Fruit fly (Drosophila melanogaster) Kc167 (cell line): ENCODE measurements around the gene be.

ENCODE experiments used
- Myc ChIP-seq: fragments of >200 bp; optimal IDR thresholded peaks from 2 replicates; lab custom pipeline; 2017; ENCODE audit warnings: missing external identifiers
- h ChIP-seq: fragments of >200 bp; optimal IDR thresholded peaks from 3 replicates; lab custom pipeline; 2018; ENCODE audit warnings: missing external identifiers
- insv ChIP-seq: fragments of >200 bp; optimal IDR thresholded peaks from 3 replicates; lab custom pipeline; 2018; ENCODE audit warnings: missing external identifiers
- psq ChIP-seq: fragments of >200 bp; optimal IDR thresholded peaks from 2 replicates; lab custom pipeline; 2017; ENCODE audit warnings: missing external identifiers

DNA sequence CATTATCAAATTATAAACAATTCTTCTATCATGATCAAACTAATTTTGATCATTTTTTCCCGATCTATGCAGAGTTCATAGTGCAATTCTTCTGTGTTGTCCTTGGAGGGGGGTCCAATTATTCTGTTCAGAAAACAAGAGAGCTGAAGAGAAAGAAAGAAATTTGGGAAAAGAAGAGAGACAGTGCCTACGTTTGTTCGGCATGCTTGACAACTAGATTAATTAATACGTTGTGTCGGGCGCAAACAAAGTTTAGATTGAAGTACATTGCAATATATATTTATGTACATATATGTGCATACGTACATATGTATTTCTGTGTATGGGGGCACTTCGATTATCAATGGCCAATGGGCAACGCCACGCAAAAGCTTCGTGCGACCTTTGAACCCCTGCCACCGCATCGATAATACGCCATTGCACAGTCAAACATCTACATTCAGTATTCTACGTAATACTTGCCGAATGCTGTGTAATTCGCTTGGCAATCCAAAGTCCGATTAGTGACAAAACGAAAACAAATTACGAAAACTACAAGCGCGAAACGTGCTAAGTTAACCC, 53.4 kb downstream of the be start:
- TF ChIP-seq psq (lab: Kevin White, UChicago) (no peak), Myc (lab: Kevin White, UChicago) (no peak), h (lab: Kevin White, UChicago) (no peak), insv (no peak)
